Worm (Caenorhabditis elegans) whole organism, L1 larva: Measurements from ENCODE around the gene ctg-2.
A peak's percentile ranks its signal among the peaks of the same experiment; 100 is the strongest.

Experiments used
- C04F5.9 ChIP-seq: sonication (generic microtip); optimal IDR thresholded peaks from 2 replicates; lab custom pipeline; 2016; ENCODE audit warnings: missing genetic modification characterization, missing compliant biosample characterization
- C16A3.4 ChIP-seq: fragments of 150-350 bp; optimal IDR thresholded peaks from 2 replicates; lab custom pipeline; 2014; ENCODE audit warnings: missing biosample characterization, missing genetic modification characterization
- aha-1 ChIP-seq: fragments of 150-350 bp; optimal IDR thresholded peaks from 2 replicates; lab custom pipeline; 2014; ENCODE audit warnings: missing biosample characterization, missing genetic modification characterization
- alr-1 ChIP-seq: fragments of 200-800 bp; sonication (Bioruptor generic); optimal IDR thresholded peaks from 2 replicates; lab custom pipeline; 2018; ENCODE audit warnings: borderline replicate concordance, mild to moderate bottlenecking, missing genetic modification characterization, missing compliant biosample characterization
- ceh-82 ChIP-seq, 3 experiments: fragments of 150-350 bp in 1 of 3; sonication (generic microtip) in 2 of 3; optimal IDR thresholded peaks; 2 replicates each; lab custom pipeline; 2014 to 2017; ENCODE audit warnings: missing biosample characterization in 3 of 3, missing genetic modification characterization in 3 of 3
- ceh-88 ChIP-seq: fragments of 200-800 bp; sonication (Bioruptor generic); IDR thresholded peaks from 2 replicates; pipeline ENCODE4 v1.3.6; 2022; ENCODE audit warnings: missing genetic modification characterization, missing compliant biosample characterization
- ceh-90 ChIP-seq: sonication (generic microtip); optimal IDR thresholded peaks from 2 replicates; lab custom pipeline; 2016; ENCODE audit warnings: missing genetic modification characterization, missing compliant biosample characterization
- dpl-1 ChIP-seq, 3 experiments: fragments of 150-350 bp in 2 of 3; sonication (generic microtip) in 1 of 3; optimal IDR thresholded peaks; 2 replicates each; lab custom pipeline; 2014 to 2017; ENCODE audit warnings: missing biosample characterization in 3 of 3, missing genetic modification characterization in 3 of 3, missing genetic modification reagents in 3 of 3
- egl-13 ChIP-seq: sonication (generic microtip); optimal IDR thresholded peaks from 2 replicates; lab custom pipeline; 2016; ENCODE audit warnings: missing genotype, missing genetic modification reagents, missing genetic modification characterization, missing compliant biosample characterization
- elt-2 ChIP-seq: sonication (generic microtip); optimal IDR thresholded peaks from 2 replicates; lab custom pipeline; 2016; ENCODE audit warnings: missing genetic modification characterization, mild to moderate bottlenecking, inconsistent platforms, missing compliant biosample characterization, missing genetic modification reagents
- fkh-10 ChIP-seq: sonication (generic microtip); optimal IDR thresholded peaks from 2 replicates; lab custom pipeline; 2017; ENCODE audit warnings: missing biosample characterization, missing genetic modification reagents, missing genetic modification characterization
- grh-1 ChIP-seq: fragments of 200-800 bp; sonication (Bioruptor generic); IDR thresholded peaks from 2 replicates; pipeline ENCODE4 v1.3.6; 2022; ENCODE audit warnings: missing genetic modification reagents, missing genetic modification characterization, missing compliant biosample characterization
- hlh-4 ChIP-seq: sonication (generic microtip); optimal IDR thresholded peaks from 2 replicates; lab custom pipeline; 2016; ENCODE audit warnings: mild to moderate bottlenecking, missing genetic modification characterization, missing compliant biosample characterization
- isw-1 ChIP-seq: fragments of 200-800 bp; sonication (Bioruptor generic); IDR thresholded peaks from 2 replicates; pipeline ENCODE4 v1.3.6; 2022; ENCODE audit warnings: missing genetic modification characterization, missing compliant biosample characterization
- lin-13 ChIP-seq: fragments of 150-350 bp; optimal IDR thresholded peaks from 2 replicates; lab custom pipeline; 2014; ENCODE audit warnings: missing biosample characterization, missing genetic modification reagents, missing genetic modification characterization
- lin-14 ChIP-seq: fragments of 200-800 bp; sonication (Bioruptor generic); optimal IDR thresholded peaks from 2 replicates; lab custom pipeline; 2018; ENCODE audit warnings: mild to moderate bottlenecking, missing genetic modification characterization, moderate library complexity, missing compliant biosample characterization
- lin-15B ChIP-seq: fragments of 150-350 bp; sonication (generic microtip); optimal IDR thresholded peaks from 3 replicates; lab custom pipeline; 2014; ENCODE audit warnings: missing biosample characterization, missing genetic modification characterization
- lin-35 ChIP-seq, 2 experiments: fragments of 150-350 bp; optimal IDR thresholded peaks; 2 replicates each; lab custom pipeline; 2014; ENCODE audit warnings: missing biosample characterization in 2 of 2, missing genetic modification characterization in 2 of 2, missing genetic modification reagents in 2 of 2
- lir-3 ChIP-seq: sonication (generic microtip); optimal IDR thresholded peaks from 2 replicates; lab custom pipeline; 2016; ENCODE audit warnings: mild to moderate bottlenecking, missing genetic modification characterization, moderate library complexity, missing compliant biosample characterization; ENCODE audit not compliant: poor library complexity
- mdl-1 ChIP-seq, 2 experiments: fragments of 150-350 bp; optimal IDR thresholded peaks; 2 replicates each; lab custom pipeline; 2014 to 2017; ENCODE audit warnings: missing biosample characterization in 2 of 2, missing genetic modification characterization in 2 of 2, inconsistent platforms in 1 of 2
- mep-1 ChIP-seq: fragments of 150-350 bp; optimal IDR thresholded peaks from 2 replicates; lab custom pipeline; 2014; ENCODE audit warnings: missing biosample characterization, missing genetic modification characterization
- nhr-11 ChIP-seq: fragments of 150-350 bp; optimal IDR thresholded peaks from 2 replicates; lab custom pipeline; 2014; ENCODE audit warnings: missing biosample characterization, missing genetic modification characterization
- nhr-20 ChIP-seq: sonication (generic microtip); optimal IDR thresholded peaks from 2 replicates; lab custom pipeline; 2016; ENCODE audit warnings: mild to moderate bottlenecking, missing genetic modification characterization, missing compliant biosample characterization
- nhr-237 ChIP-seq: fragments of 150-350 bp; optimal IDR thresholded peaks from 2 replicates; lab custom pipeline; 2014; ENCODE audit warnings: missing biosample characterization, missing genetic modification characterization
- nhr-28 ChIP-seq: fragments of 150-350 bp; optimal IDR thresholded peaks from 2 replicates; lab custom pipeline; 2014; ENCODE audit warnings: missing biosample characterization, missing genetic modification characterization
- nhr-47 ChIP-seq: sonication (generic microtip); optimal IDR thresholded peaks from 2 replicates; lab custom pipeline; 2016; ENCODE audit warnings: mild to moderate bottlenecking, missing genetic modification characterization, moderate library complexity, missing compliant biosample characterization
- nhr-71 ChIP-seq: sonication (generic microtip); optimal IDR thresholded peaks from 2 replicates; lab custom pipeline; 2016; ENCODE audit warnings: mild to moderate bottlenecking, missing genetic modification characterization, moderate library complexity, missing compliant biosample characterization
- nhr-84 ChIP-seq: sonication (generic microtip); optimal IDR thresholded peaks from 2 replicates; lab custom pipeline; 2017; ENCODE audit warnings: missing biosample characterization, missing genetic modification characterization
- nhr-85 ChIP-seq: sonication (generic microtip); peaks from one replicate; lab custom pipeline; 2016; ENCODE audit warnings: missing genetic modification characterization, inconsistent platforms, missing compliant biosample characterization
- pag-3 ChIP-seq: sonication (generic microtip); optimal IDR thresholded peaks from 2 replicates; lab custom pipeline; 2017; ENCODE audit warnings: missing genetic modification characterization, mild to moderate bottlenecking, missing compliant biosample characterization, antibody characterized with exemption, borderline replicate concordance; ENCODE audit not compliant: insufficient read depth
- pax-3 ChIP-seq: fragments of 200-800 bp; sonication (Bioruptor generic); optimal IDR thresholded peaks from 2 replicates; lab custom pipeline; 2018; ENCODE audit warnings: mild to moderate bottlenecking, missing genetic modification characterization, moderate library complexity, missing compliant biosample characterization
- snu-23 ChIP-seq: sonication (generic microtip); optimal IDR thresholded peaks from 2 replicates; lab custom pipeline; 2016; ENCODE audit warnings: missing genetic modification characterization, missing compliant biosample characterization
- sup-37 ChIP-seq: fragments of 200-800 bp; sonication (Bioruptor generic); optimal IDR thresholded peaks from 2 replicates; lab custom pipeline; 2018; ENCODE audit warnings: mild to moderate bottlenecking, missing genetic modification characterization, missing compliant biosample characterization
- tlp-1 ChIP-seq: fragments of 150-350 bp; optimal IDR thresholded peaks from 2 replicates; lab custom pipeline; 2014; ENCODE audit warnings: missing biosample characterization, missing genetic modification characterization
- unc-62 ChIP-seq: fragments of 150-350 bp; optimal IDR thresholded peaks from 2 replicates; lab custom pipeline; 2014; ENCODE audit warnings: missing biosample characterization, missing genetic modification reagents, missing genetic modification characterization
- vab-15 ChIP-seq: sonication (generic microtip); optimal IDR thresholded peaks from 2 replicates; lab custom pipeline; 2017; ENCODE audit warnings: missing genotype, mild to moderate bottlenecking, missing genetic modification characterization, missing compliant biosample characterization
- zag-1 ChIP-seq: fragments of 150-350 bp; optimal IDR thresholded peaks from 2 replicates; lab custom pipeline; 2014; ENCODE audit warnings: missing biosample characterization, missing genetic modification characterization
- ztf-11 ChIP-seq, 2 experiments: sonication (generic microtip); optimal IDR thresholded peaks; 2 replicates each; lab custom pipeline; 2016 to 2017; ENCODE audit warnings: missing genetic modification characterization in 2 of 2, missing biosample characterization in 1 of 2, missing compliant biosample characterization in 1 of 2
- ztf-4 ChIP-seq: fragments of 150-350 bp; optimal IDR thresholded peaks from 2 replicates; lab custom pipeline; 2014; ENCODE audit warnings: missing biosample characterization, missing genetic modification characterization

The ctg-2 gene

DNA sequence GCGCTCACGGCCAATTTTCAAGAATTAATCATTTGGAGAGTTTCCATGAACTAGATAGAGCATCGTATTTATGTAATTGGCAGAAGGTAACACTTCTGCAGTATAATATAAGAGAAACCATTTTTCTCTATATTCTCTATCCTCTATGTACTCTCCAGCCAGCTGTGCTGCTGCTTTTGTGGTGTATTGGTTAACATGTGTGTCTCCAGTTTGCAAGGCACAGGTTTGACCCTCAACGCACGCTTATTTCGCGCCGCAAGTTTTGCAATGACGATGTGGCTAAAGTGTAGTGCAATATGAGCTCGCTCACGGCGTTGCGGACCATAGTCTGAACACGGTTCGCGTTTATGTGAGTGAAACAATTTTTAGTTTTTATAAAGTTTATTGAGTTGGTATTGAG lies 32.1 kb downstream of the ctg-2 start (continued):
- TF ChIP-seq alr-1 (no peak), unc-62 (GFP tag; lab: Kevin White, UChicago) (no peak), pax-3 (tag; lab: Kevin White, UChicago) (no peak), nhr-237 (tag; lab: Kevin White, UChicago) (no peak), ztf-4 (tag; lab: Kevin White, UChicago) (no peak), vab-15 (tag; lab: Kevin White, UChicago) (no peak), snu-23 (no peak), isw-1 (GFP tag; lab: Robert Waterston, UW) (no peak), tlp-1 (tag; lab: Kevin White, UChicago) (no peak), lin-15B (tag; lab: Kevin White, UChicago) (no peak), aha-1 (tag; lab: Kevin White, UChicago) (no peak), sup-37 (GFP tag; lab: Kevin White, UChicago) (no peak), ceh-82 (tag; optimal IDR thresholded peaks at IDR 0.05; lab: Kevin White, UChicago) (peak; percentile 25 to 44 (median 28)), egl-13 (tag; lab: Kevin White, UChicago) (no peak), mep-1 (peak; percentile 66), ceh-88 (GFP tag; lab: Robert Waterston, UW) (no peak), nhr-20 (tag; lab: Kevin White, UChicago) (peak; percentile 68), nhr-11 (no peak), lin-35 (GFP tag; optimal IDR thresholded peaks at IDR 0.05; lab: Kevin White, UChicago) (peak; percentile 21 to 78), zag-1 (tag; lab: Kevin White, UChicago) (no peak), nhr-47 (peak; percentile 59), C04F5.9 (tag; lab: Kevin White, UChicago) (no peak), elt-2 (tag; lab: Kevin White, UChicago) (peak; percentile 17), mdl-1 (tag; optimal IDR thresholded peaks at IDR 0.05; lab: Kevin White, UChicago) (peak in 1 of 2 experiments; percentile 60), ceh-90 (tag; lab: Kevin White, UChicago) (no peak), pag-3 (tag; lab: Kevin White, UChicago) (no peak), lin-13 (GFP tag; lab: Kevin White, UChicago) (no peak), nhr-84 (tag; lab: Kevin White, UChicago) (no peak), nhr-28 (tag; lab: Kevin White, UChicago) (no peak), dpl-1 (GFP tag; optimal IDR thresholded peaks at IDR 0.05; lab: Kevin White, UChicago) (peak in 2 of 3 experiments; percentile 25 to 44), nhr-71 (tag; lab: Kevin White, UChicago) (no peak)

- TF ChIP-seq C16A3.4 (no peak), alr-1 (no peak), nhr-11 (no peak), lir-3 (no peak), fkh-10 (GFP tag; lab: Kevin White, UChicago) (peak; percentile 91), grh-1 (GFP tag; lab: Robert Waterston, UW) (no peak), ztf-11 (tag; optimal IDR thresholded peaks at IDR 0.05; lab: Kevin White, UChicago) (no peak), lin-14 (GFP tag; lab: Kevin White, UChicago) (peak; percentile 50)
- TF ChIP-seq, all 84 proteins: peak for 2
Measured at ce11 chrII:8551100-8551499, 36.2 kb downstream of the ctg-2 start.

- TF ChIP-seq hlh-4 (tag; lab: Kevin White, UChicago) (peak; percentile 92), nhr-71 (tag; lab: Kevin White, UChicago) (peak; percentile 27), nhr-85 (tag; lab: Kevin White, UChicago) (no peak)
Measured at ce11 chrII:8554568-8554967, 39.7 kb downstream of the ctg-2 start.
